Worm (Caenorhabditis elegans): Measurements from ENCODE around the gene R07A4.4.

DNA sequence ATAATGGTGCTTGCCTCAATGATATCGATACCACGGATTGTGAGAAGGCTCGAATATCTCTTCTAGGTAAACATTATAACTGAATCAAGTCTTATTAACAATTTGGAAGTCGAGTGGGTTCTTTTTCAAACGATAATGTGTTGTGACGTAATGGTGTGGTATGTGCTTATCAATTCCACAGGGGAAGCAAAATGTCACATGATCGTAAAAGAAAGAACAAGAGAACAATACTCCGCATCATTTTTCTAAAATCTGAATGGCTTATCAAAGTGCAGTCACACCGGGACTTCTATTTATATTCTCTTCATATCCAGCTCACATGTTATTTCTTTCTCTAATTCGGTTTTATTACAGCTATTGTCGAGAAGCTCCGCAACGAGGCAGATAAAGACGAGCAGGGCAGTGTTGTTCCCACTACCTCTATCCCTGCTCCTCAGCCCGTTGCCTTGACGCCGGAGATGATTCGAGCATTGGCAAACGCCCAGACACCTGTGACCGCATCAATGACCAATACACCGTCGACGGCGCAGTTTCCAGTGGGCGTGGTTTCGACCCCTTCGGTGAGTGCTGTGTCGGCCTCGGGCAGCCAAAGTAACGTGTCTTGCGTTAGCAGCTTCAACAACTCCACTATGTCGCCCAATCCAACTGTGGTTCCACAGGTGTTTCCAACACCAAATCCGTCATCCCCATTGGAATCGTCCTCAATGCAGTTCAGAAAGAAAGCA, 23.2 kb upstream of the R07A4.4 start:
- TF ChIP-seq cog-1 (tag; optimal IDR thresholded peaks at IDR 0.05): no peak
- TF ChIP-seq ztf-23 (GFP tag; IDR thresholded peaks at IDR 0.05): no peak
- TF ChIP-seq ref-1 (GFP tag; conservative IDR thresholded peaks at IDR 0.05): no peak
- TF ChIP-seq T22C8.4 (GFP tag; IDR thresholded peaks at IDR 0.05): no peak
- TF ChIP-seq flt-1 (GFP tag; IDR thresholded peaks at IDR 0.05): no peak
